Fruit fly (Drosophila melanogaster): ENCODE results near the gene jus.

The jus gene

dm6 chr3R:29122817-29123611 lies 71.8 kb downstream of the jus start, which contains the start of the genes yem and Ctl2 (continued):
- TF ChIP-seq CG31627 (GFP tag; optimal IDR thresholded peaks at IDR 0.05) (peak; percentile 82), ss (GFP tag; optimal IDR thresholded peaks at IDR 0.05) (peak in 1 of 2 experiments; percentile 9), fkh (GFP tag; optimal IDR thresholded peaks at IDR 0.05) (no peak), CG34406 (GFP tag; optimal IDR thresholded peaks at IDR 0.05) (no peak), CG11294 (GFP tag; IDR thresholded peaks at IDR 0.05) (no peak; the same call in none of the 2 replicates), cyc (GFP tag; optimal IDR thresholded peaks at IDR 0.05) (peak; percentile 74), CG4318 (GFP tag; optimal IDR thresholded peaks at IDR 0.05) (no peak), CG11762 (GFP tag; optimal IDR thresholded peaks at IDR 0.05; ENCODE audit: insufficient read depth) (no peak), Blimp-1 (GFP tag; optimal IDR thresholded peaks at IDR 0.05) (no peak), CG9139 (GFP tag; optimal IDR thresholded peaks at IDR 0.05) (no peak), Gug (GFP tag; IDR thresholded peaks at IDR 0.05) (no peak), CG15336 (GFP tag; IDR thresholded peaks at IDR 0.05) (peak; percentile 30; the same call in 1 of the 2 replicates), achi (GFP tag; optimal IDR thresholded peaks at IDR 0.05) (peak; percentile 62), net (GFP tag; optimal IDR thresholded peaks at IDR 0.05) (no peak), Eip93F (GFP tag; optimal IDR thresholded peaks at IDR 0.05) (peak; percentile 29), CG6276 (GFP tag; optimal IDR thresholded peaks at IDR 0.05) (no peak), Lpt (GFP tag; optimal IDR thresholded peaks at IDR 0.05) (no peak)

Data from whole organism, prepupa.